Worm (Caenorhabditis elegans) whole organism, early embryonic: ENCODE results near the gene C13B9.2.

Experiments used
- F13C5.2 ChIP-seq: sonication (generic microtip); optimal IDR thresholded peaks from 2 replicates; lab custom pipeline; 2017; ENCODE audit warnings: mild to moderate bottlenecking, missing genetic modification characterization, inconsistent platforms, missing compliant biosample characterization
- ama-1 ChIP-seq: fragments of 150-350 bp; optimal IDR thresholded peaks from 2 replicates; lab custom pipeline; 2014
- ceh-13 ChIP-seq: fragments of 200-800 bp; sonication (Bioruptor generic); optimal IDR thresholded peaks from 2 replicates; lab custom pipeline; 2018; ENCODE audit warnings: mild to moderate bottlenecking, missing genetic modification characterization, missing compliant biosample characterization
- ets-7 ChIP-seq: sonication (generic microtip); optimal IDR thresholded peaks from 2 replicates; lab custom pipeline; 2016; ENCODE audit warnings: missing genotype, missing genetic modification characterization, missing compliant biosample characterization
- flt-1 ChIP-seq: fragments of 200-800 bp; sonication (Bioruptor generic); IDR thresholded peaks from 2 replicates; pipeline ENCODE4 v1.3.6; 2022; ENCODE audit warnings: missing genetic modification characterization, missing compliant biosample characterization
- hmbx-1 ChIP-seq: sonication (generic microtip); optimal IDR thresholded peaks from 2 replicates; lab custom pipeline; 2016; ENCODE audit warnings: mild to moderate bottlenecking, missing genetic modification characterization, missing compliant biosample characterization
- hmg-4 ChIP-seq: fragments of 200-800 bp; sonication (Bioruptor generic); optimal IDR thresholded peaks from 2 replicates; lab custom pipeline; 2018; ENCODE audit warnings: mild to moderate bottlenecking, missing genetic modification characterization, missing compliant biosample characterization
- hnd-1 ChIP-seq: sonication (generic microtip); optimal IDR thresholded peaks from 2 replicates; lab custom pipeline; 2016; ENCODE audit warnings: missing genetic modification characterization, missing compliant biosample characterization
- pes-1 ChIP-seq: fragments of 200-800 bp; sonication (Bioruptor generic); IDR thresholded peaks from 2 replicates; pipeline ENCODE4 v1.3.6; 2022; ENCODE audit warnings: missing genetic modification reagents, missing genetic modification characterization, missing compliant biosample characterization
- scrt-1 ChIP-seq: fragments of 200-800 bp; sonication (Bioruptor generic); IDR thresholded peaks from 2 replicates; pipeline ENCODE4 v1.3.6; 2022; ENCODE audit warnings: missing genetic modification characterization, missing compliant biosample characterization
- sea-1 ChIP-seq: fragments of 200-800 bp; sonication (Bioruptor generic); conservative IDR thresholded peaks from 2 replicates; pipeline ENCODE4 v1.3.6; 2022; ENCODE audit warnings: missing genetic modification characterization, missing compliant biosample characterization
- tra-4 ChIP-seq: sonication (generic microtip); optimal IDR thresholded peaks from 2 replicates; lab custom pipeline; 2017; ENCODE audit warnings: missing genetic modification characterization, missing compliant biosample characterization

DNA sequence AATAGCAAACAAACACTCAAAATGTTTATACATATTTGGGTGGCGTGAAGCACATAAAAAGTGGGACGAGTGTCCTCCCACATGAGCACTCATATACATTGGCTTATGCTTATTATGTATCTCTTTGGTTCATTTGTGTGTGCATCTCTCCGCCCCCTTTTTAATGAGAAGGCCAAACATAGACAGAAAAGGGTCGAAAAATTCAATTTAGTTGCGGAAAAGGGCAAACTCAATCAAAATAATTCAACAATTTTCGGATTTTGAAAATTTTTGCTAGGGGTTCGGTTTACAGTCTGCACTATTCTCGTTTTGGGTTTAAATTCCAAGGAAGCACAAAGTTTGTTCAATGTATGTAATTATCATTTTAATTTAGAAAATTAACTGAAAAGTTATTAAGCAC is 27.5 kb downstream of the C13B9.2 start:
- no peak for TF ChIP-seq hmbx-1 (tag; lab: Kevin White, UChicago)
- TF ChIP-seq tra-4 (tag; lab: Kevin White, UChicago): no peak
- no peak for TF ChIP-seq ama-1 (lab: Kevin White, UChicago)
- no peak for TF ChIP-seq scrt-1 (GFP tag; lab: Robert Waterston, UW)
- TF ChIP-seq flt-1: no peak
- TF ChIP-seq sea-1: no peak
- TF ChIP-seq hnd-1 (tag; lab: Kevin White, UChicago): no peak
- no peak for TF ChIP-seq hmg-4 (GFP tag; lab: Kevin White, UChicago)
- no peak for TF ChIP-seq pes-1
- no peak for TF ChIP-seq F13C5.2 (tag; lab: Kevin White, UChicago)
- no peak for TF ChIP-seq ets-7 (tag; lab: Kevin White, UChicago)
- no peak for TF ChIP-seq ceh-13 (GFP tag; lab: Kevin White, UChicago)
